Fruit fly (Drosophila melanogaster): ENCODE results near the gene Remo.

The Remo gene

dm6 chrX:13310764-13311163 lies 22.9 kb downstream of the Remo start (continued):
- TF ChIP-seq Med (GFP tag): peak; percentile 25
- no peak for TF ChIP-seq CG4617 (GFP tag; optimal IDR thresholded peaks at IDR 0.05; ENCODE audit: borderline replicate concordance)
- TF ChIP-seq CG6175 (GFP tag; IDR thresholded peaks at IDR 0.05): no peak
- peak; percentile 63 for TF ChIP-seq lab (GFP tag; optimal IDR thresholded peaks at IDR 0.05)
- no peak for TF ChIP-seq Max (GFP tag; optimal IDR thresholded peaks at IDR 0.05)
- TF ChIP-seq sd (tag; optimal IDR thresholded peaks at IDR 0.05): peak; percentile 33
- peak; percentile 76 for TF ChIP-seq sug (tag; optimal IDR thresholded peaks at IDR 0.05)
- TF ChIP-seq vnd (GFP tag; IDR thresholded peaks at IDR 0.05; ENCODE audit: partially characterized antibody): no peak
- TF ChIP-seq CG8924 (tag; optimal IDR thresholded peaks at IDR 0.05): no peak
- no peak for TF ChIP-seq zen (tag; optimal IDR thresholded peaks at IDR 0.05)
- peak; percentile 19 for TF ChIP-seq gro (GFP tag; optimal IDR thresholded peaks at IDR 0.05)
- no peak for TF ChIP-seq YL-1 (GFP tag; optimal IDR thresholded peaks at IDR 0.05)
- peak; percentile 25 for TF ChIP-seq HmgZ (tag; optimal IDR thresholded peaks at IDR 0.05)
- peak; percentile 85 for TF ChIP-seq grn (GFP tag; optimal IDR thresholded peaks at IDR 0.05)
- TF ChIP-seq Atf6 (GFP tag; IDR thresholded peaks at IDR 0.05): peak; percentile 25; the same call in 1 of the 2 replicates
- TF ChIP-seq GATAe (GFP tag; conservative IDR thresholded peaks at IDR 0.05): peak; percentile 84
- TF ChIP-seq pan (optimal IDR thresholded peaks at IDR 0.05): no peak
- TF ChIP-seq pan (GFP tag; optimal IDR thresholded peaks at IDR 0.05 in 1 of 2, IDR thresholded peaks at IDR 0.05 in 1 of 2): peak in 1 of 2 experiments; percentile 36
- peak; percentile 56 for TF ChIP-seq CG13894 (tag; optimal IDR thresholded peaks at IDR 0.05)
- peak; percentile 23; the same call in 1 of the 2 replicates for TF ChIP-seq CG9932 (GFP tag; IDR thresholded peaks at IDR 0.05)
- TF ChIP-seq CG8281 (tag; optimal IDR thresholded peaks at IDR 0.05): no peak
- TF ChIP-seq crol (GFP tag; IDR thresholded peaks at IDR 0.05): peak; percentile 83
- TF ChIP-seq Dad (GFP tag; optimal IDR thresholded peaks at IDR 0.05): no peak
- peak; percentile 9 for TF ChIP-seq gsb-n (tag; optimal IDR thresholded peaks at IDR 0.05)
- TF ChIP-seq Hey (tag; optimal IDR thresholded peaks at IDR 0.05): peak; percentile 17
- TF ChIP-seq Awh (GFP tag; IDR thresholded peaks at IDR 0.05): 0 out of 2 replicates have a peak, but pooled peaks have one; percentile 20
- TF ChIP-seq salm (tag; optimal IDR thresholded peaks at IDR 0.05): no peak
- no peak for TF ChIP-seq CG12391 (tag; optimal IDR thresholded peaks at IDR 0.05)
- TF ChIP-seq Antp (GFP tag; optimal IDR thresholded peaks at IDR 0.05): no peak
- no peak for TF ChIP-seq sens (GFP tag)
- no peak for TF ChIP-seq fd102C (GFP tag; optimal IDR thresholded peaks at IDR 0.05)
- TF ChIP-seq ci (GFP tag; IDR thresholded peaks at IDR 0.05): 0 out of 3 replicates have a peak, but pooled peaks have one; percentile 40
- no peak for TF ChIP-seq CoRest (tag; optimal IDR thresholded peaks at IDR 0.05)
- TF ChIP-seq ab (GFP tag; optimal IDR thresholded peaks at IDR 0.05): no peak
- TF ChIP-seq CG10274 (GFP tag; optimal IDR thresholded peaks at IDR 0.05): no peak
- peak; percentile 35 for TF ChIP-seq CG18599 (GFP tag; optimal IDR thresholded peaks at IDR 0.05)
- peak; percentile 33 for TF ChIP-seq B-H2 (GFP tag; optimal IDR thresholded peaks at IDR 0.05)
- TF ChIP-seq lilli (GFP tag; optimal IDR thresholded peaks at IDR 0.05): no peak
- TF ChIP-seq pfk (GFP tag; optimal IDR thresholded peaks at IDR 0.05): peak; percentile 17
- no peak for TF ChIP-seq wek (GFP tag; optimal IDR thresholded peaks at IDR 0.05)
- TF ChIP-seq shn (GFP tag; optimal IDR thresholded peaks at IDR 0.05): no peak
- TF ChIP-seq CG8290 (GFP tag; optimal IDR thresholded peaks at IDR 0.05): no peak
- peak in 1 of 2 experiments; percentile 58 for TF ChIP-seq CG8290 (tag; optimal IDR thresholded peaks at IDR 0.05)
- TF ChIP-seq CG18011 (GFP tag; optimal IDR thresholded peaks at IDR 0.05): no peak
- TF ChIP-seq MESR4 (GFP tag; optimal IDR thresholded peaks at IDR 0.05): no peak
- no peak for TF ChIP-seq Xbp1 (GFP tag; optimal IDR thresholded peaks at IDR 0.05)
- no peak for TF ChIP-seq btn (GFP tag; optimal IDR thresholded peaks at IDR 0.05)
- TF ChIP-seq CG12104 (GFP tag; optimal IDR thresholded peaks at IDR 0.05): no peak
- no peak for TF ChIP-seq CG1603 (tag; optimal IDR thresholded peaks at IDR 0.05)
- peak; percentile 70 for TF ChIP-seq mirr (GFP tag; optimal IDR thresholded peaks at IDR 0.05)
- no peak for TF ChIP-seq Usf (GFP tag; optimal IDR thresholded peaks at IDR 0.05)
